Fruit fly (Drosophila melanogaster) S2 (cell line): ENCODE data around the gene ETHR.

Source experiments
- CG8478 ChIP-seq: fragments of >200 bp; optimal IDR thresholded peaks from 2 replicates; lab custom pipeline; 2018
- CTCF ChIP-seq, 2 experiments: fragments of >200 bp; optimal IDR thresholded peaks; 2 replicates each; lab custom pipeline; 2018

DNA sequence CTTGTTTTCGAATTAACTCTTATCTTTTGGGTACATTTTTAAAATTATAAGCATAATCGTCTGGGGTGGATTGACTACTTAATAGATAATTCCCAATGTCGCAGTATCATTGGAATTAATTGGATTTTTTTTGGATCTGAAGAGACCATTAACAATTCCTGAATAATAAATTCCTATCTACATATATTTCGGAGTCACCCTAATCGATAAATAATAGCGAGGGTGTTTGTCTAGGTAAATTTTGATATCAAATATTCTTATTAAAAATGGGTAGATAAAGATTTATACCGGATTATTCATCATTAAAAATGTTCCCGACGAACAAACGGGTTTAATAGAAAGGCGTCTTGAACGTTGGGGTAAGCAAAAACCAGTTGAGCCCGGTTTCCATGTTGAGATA, 28.1 kb downstream of the ETHR start:
- TF ChIP-seq CG8478 (lab: Kevin White, UChicago): no peak
- no peak for TF ChIP-seq CTCF (optimal IDR thresholded peaks at IDR 0.05; lab: Kevin White, UChicago)
